Worm (Caenorhabditis elegans) whole organism, L4/young adult: ENCODE measurements around the gene nex-3.

Experiments
- W03F9.2 ChIP-seq: fragments of 150-350 bp; optimal IDR thresholded peaks from 2 replicates; lab custom pipeline; 2014; ENCODE audit warnings: missing biosample characterization, missing genetic modification characterization
- dao-5 ChIP-seq: sonication (generic microtip); optimal IDR thresholded peaks from 2 replicates; lab custom pipeline; 2016; ENCODE audit warnings: missing genotype, missing genetic modification characterization, moderate library complexity, missing compliant biosample characterization

DNA sequence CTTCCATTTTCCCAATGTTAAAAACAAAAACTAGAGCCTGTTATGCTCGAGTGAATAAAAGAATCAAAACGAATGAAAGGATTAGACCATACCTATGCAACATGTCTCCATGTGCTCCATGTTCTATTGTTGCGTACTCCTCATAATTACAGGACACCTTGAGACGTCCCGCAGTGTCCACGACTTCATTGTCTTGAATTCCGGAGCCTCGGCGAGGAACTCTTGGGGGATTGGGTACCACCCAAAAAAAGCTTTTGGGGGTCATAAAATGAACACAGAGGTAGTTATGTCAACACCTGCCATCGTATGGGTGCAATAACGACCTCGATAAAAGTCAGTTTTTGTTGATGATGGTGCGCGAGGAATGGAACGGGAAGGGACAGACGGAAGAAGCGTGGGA is 13.0 kb downstream of the nex-3 start:
- TF ChIP-seq W03F9.2 (tag; lab: Kevin White, UChicago) (no peak), dao-5 (tag; lab: Kevin White, UChicago) (no peak)
